Worm (Caenorhabditis elegans): ENCODE results near the gene F58F12.4.

The F58F12.4 gene

ce11 chrII:6370110-6370509, 16.5 kb upstream of the F58F12.4 start:
- no peak for TF ChIP-seq egl-27 (tag; optimal IDR thresholded peaks at IDR 0.05)
- TF ChIP-seq lin-1 (GFP tag; IDR thresholded peaks at IDR 0.05): peak; percentile 78
- TF ChIP-seq hmg-1.1 (GFP tag; IDR thresholded peaks at IDR 0.05): peak; percentile 88
- peak; percentile 83 for TF ChIP-seq mep-1 (tag; optimal IDR thresholded peaks at IDR 0.05)
- TF ChIP-seq F44E2.7 (GFP tag; IDR thresholded peaks at IDR 0.05): no peak
- TF ChIP-seq Y105C5A.15 (GFP tag; IDR thresholded peaks at IDR 0.05): no peak
- no peak for TF ChIP-seq fos-1 (tag; optimal IDR thresholded peaks at IDR 0.05)
- TF ChIP-seq set-16 (GFP tag; IDR thresholded peaks at IDR 0.05): peak; percentile 54
- TF ChIP-seq nhr-102 (tag; optimal IDR thresholded peaks at IDR 0.05): peak; percentile 20
- no peak for TF ChIP-seq jun-1 (tag; optimal IDR thresholded peaks at IDR 0.05)
- 0 out of 2 replicates have a peak, but pooled peaks have one; percentile 59 for TF ChIP-seq tra-1 (GFP tag; IDR thresholded peaks at IDR 0.05)
- peak; percentile 80 for TF ChIP-seq dmd-6 (GFP tag; IDR thresholded peaks at IDR 0.05)
- peak; percentile 95 for TF ChIP-seq aha-1 (tag)
- TF ChIP-seq ctbp-1 (GFP tag; IDR thresholded peaks at IDR 0.05): peak; percentile 69; the same call in 1 of the 2 replicates
- TF ChIP-seq ceh-28 (tag; optimal IDR thresholded peaks at IDR 0.05): peak; percentile 16
- no peak for TF ChIP-seq sdz-12 (GFP tag; optimal IDR thresholded peaks at IDR 0.05)
- no peak for TF ChIP-seq saeg-2 (GFP tag; IDR thresholded peaks at IDR 0.05)
- TF ChIP-seq nhr-42 (GFP tag; IDR thresholded peaks at IDR 0.05): no peak
- no peak for TF ChIP-seq Y75B8A.6 (GFP tag; IDR thresholded peaks at IDR 0.05)
- TF ChIP-seq daf-19 (GFP tag; conservative IDR thresholded peaks at IDR 0.05): peak; percentile 62; the same call in 1 of the 2 replicates
- TF ChIP-seq nhr-25 (tag; optimal IDR thresholded peaks at IDR 0.05; ENCODE audit: borderline replicate concordance, insufficient read depth): peak; percentile 53
- 0 out of 2 replicates have a peak, but pooled peaks have one; percentile 27 for TF ChIP-seq ceh-20 (GFP tag; IDR thresholded peaks at IDR 0.05)
- no peak for TF ChIP-seq ZK546.5 (tag; optimal IDR thresholded peaks at IDR 0.05)
- TF ChIP-seq snpc-1.2 (GFP tag; IDR thresholded peaks at IDR 0.05): peak; percentile 21; the same call in 1 of the 2 replicates
- TF ChIP-seq zfp-2 (tag; optimal IDR thresholded peaks at IDR 0.05): no peak
- no peak for TF ChIP-seq lir-3 (tag; optimal IDR thresholded peaks at IDR 0.05)
- TF ChIP-seq nhr-10 (tag; optimal IDR thresholded peaks at IDR 0.05): no peak
- TF ChIP-seq attf-4 (tag; optimal IDR thresholded peaks at IDR 0.05): peak; percentile 31
- no peak for TF ChIP-seq zip-2 (tag; optimal IDR thresholded peaks at IDR 0.05)
- TF ChIP-seq dmd-9 (GFP tag; IDR thresholded peaks at IDR 0.05): no peak
- TF ChIP-seq mdl-1 (tag; optimal IDR thresholded peaks at IDR 0.05): peak; percentile 90 to 95
- TF ChIP-seq ZK337.2 (GFP tag; IDR thresholded peaks at IDR 0.05): no peak
- TF ChIP-seq lin-39 (tag; optimal IDR thresholded peaks at IDR 0.05): no peak
- TF ChIP-seq nhr-237 (tag; optimal IDR thresholded peaks at IDR 0.05): no peak
- TF ChIP-seq arid-1 (GFP tag; conservative IDR thresholded peaks at IDR 0.05): peak; percentile 71
- TF ChIP-seq duxl-1 (tag; optimal IDR thresholded peaks at IDR 0.05; ENCODE audit: poor library complexity): no peak
- TF ChIP-seq F26F4.8 (GFP tag; conservative IDR thresholded peaks at IDR 0.05): no peak
- TF ChIP-seq pqm-1 (tag; optimal IDR thresholded peaks at IDR 0.05): peak; percentile 24
- no peak for TF ChIP-seq ztf-11 (tag; optimal IDR thresholded peaks at IDR 0.05)
- no peak for TF ChIP-seq ceh-62 (tag; optimal IDR thresholded peaks at IDR 0.05)
- TF ChIP-seq skn-1 (tag; optimal IDR thresholded peaks at IDR 0.05): no peak
- no peak for TF ChIP-seq zip-11 (GFP tag; IDR thresholded peaks at IDR 0.05)
- TF ChIP-seq madf-9 (GFP tag; conservative IDR thresholded peaks at IDR 0.05): peak; percentile 39; the same call in 1 of the 2 replicates
- TF ChIP-seq lin-15B (tag; optimal IDR thresholded peaks at IDR 0.05): peak; percentile 27
- TF ChIP-seq nhr-48 (tag; optimal IDR thresholded peaks at IDR 0.05): peak; percentile 83
- TF ChIP-seq Y5F2A.4 (GFP tag; optimal IDR thresholded peaks at IDR 0.05): no peak
- peak; percentile 98 for TF ChIP-seq hlh-30 (tag; optimal IDR thresholded peaks at IDR 0.05; ENCODE audit: insufficient read depth)
- TF ChIP-seq lin-29 (GFP tag; IDR thresholded peaks at IDR 0.05): no peak
- no peak for TF ChIP-seq mxl-2 (GFP tag; conservative IDR thresholded peaks at IDR 0.05)
- TF ChIP-seq dve-1 (tag; optimal IDR thresholded peaks at IDR 0.05; ENCODE audit: insufficient read depth): peak; percentile 91
- peak; percentile 76 for TF ChIP-seq mxl-3 (GFP tag; optimal IDR thresholded peaks at IDR 0.05)
